Worm (Caenorhabditis elegans) whole organism, L4 larva: Measurements from ENCODE around the gene scl-3.

Source experiments
- ceh-28 ChIP-seq: fragments of 150-350 bp; optimal IDR thresholded peaks from 2 replicates; lab custom pipeline; 2014; ENCODE audit warnings: missing biosample characterization, missing genetic modification reagents, missing genetic modification characterization
- daf-19 ChIP-seq: fragments of 200-800 bp; sonication (Bioruptor generic); conservative IDR thresholded peaks from 2 replicates; pipeline ENCODE4 v1.3.6; 2022; ENCODE audit warnings: missing genetic modification characterization, missing compliant biosample characterization
- dmd-8 ChIP-seq: fragments of 200-800 bp; sonication (Bioruptor generic); IDR thresholded peaks from 2 replicates; pipeline ENCODE4 v1.3.6; 2022; ENCODE audit warnings: missing genetic modification characterization, missing compliant biosample characterization
- lin-13 ChIP-seq: fragments of 150-350 bp; optimal IDR thresholded peaks from 2 replicates; lab custom pipeline; 2014; ENCODE audit warnings: missing biosample characterization, missing genetic modification reagents, missing genetic modification characterization
- lin-15B ChIP-seq: fragments of 150-350 bp; sonication (generic microtip); optimal IDR thresholded peaks from 3 replicates; lab custom pipeline; 2014; ENCODE audit warnings: missing biosample characterization, missing genetic modification characterization
- lsy-2 ChIP-seq, 2 experiments: fragments of 150-350 bp in 1 of 2; sonication (generic microtip) in 1 of 2; optimal IDR thresholded peaks; 2 replicates each; lab custom pipeline; 2014 to 2017; ENCODE audit warnings: missing biosample characterization in 2 of 2, missing genetic modification characterization in 2 of 2
- mdt-29 ChIP-seq: fragments of 200-800 bp; sonication (Bioruptor generic); IDR thresholded peaks from 2 replicates; pipeline ENCODE4 v1.3.6; 2022; ENCODE audit warnings: missing genetic modification reagents, missing genetic modification characterization, missing compliant biosample characterization
- mes-2 ChIP-seq: sonication (generic microtip); optimal IDR thresholded peaks from 2 replicates; lab custom pipeline; 2016; ENCODE audit warnings: missing genotype, mild to moderate bottlenecking, missing genetic modification characterization, missing compliant biosample characterization; ENCODE audit not compliant: poor library complexity, severe bottlenecking
- nhr-28 ChIP-seq: fragments of 150-350 bp; optimal IDR thresholded peaks from 2 replicates; lab custom pipeline; 2014; ENCODE audit warnings: missing biosample characterization, missing genetic modification characterization
- pha-4 ChIP-seq, 2 experiments: fragments of 150-350 bp in 1 of 2; fragments of 200-800 bp in 1 of 2; sonication (Bioruptor generic) in 1 of 2; IDR thresholded peaks in 1 of 2; optimal IDR thresholded peaks in 1 of 2; 2 replicates each; pipeline versions ENCODE4 v1.3.6 to Lab custom; 2014 to 2022; ENCODE audit warnings: missing genetic modification characterization in 2 of 2, missing genetic modification reagents in 2 of 2, missing biosample characterization in 1 of 2, missing compliant biosample characterization in 1 of 2
- php-3 ChIP-seq: fragments of 200-800 bp; sonication (Bioruptor generic); IDR thresholded peaks from 2 replicates; pipeline ENCODE4 v1.3.6; 2022; ENCODE audit warnings: missing genetic modification reagents, missing genetic modification characterization, missing compliant biosample characterization
- skn-1 ChIP-seq: fragments of 150-350 bp; optimal IDR thresholded peaks from 2 replicates; lab custom pipeline; 2014; ENCODE audit warnings: missing biosample characterization, missing genetic modification characterization
- zag-1 ChIP-seq: fragments of 150-350 bp; optimal IDR thresholded peaks from 2 replicates; lab custom pipeline; 2014; ENCODE audit warnings: missing biosample characterization, missing genetic modification characterization
- zfp-2 ChIP-seq: sonication (generic microtip); optimal IDR thresholded peaks from 2 replicates; lab custom pipeline; 2016; ENCODE audit warnings: mild to moderate bottlenecking, missing genetic modification characterization, missing compliant biosample characterization

DNA sequence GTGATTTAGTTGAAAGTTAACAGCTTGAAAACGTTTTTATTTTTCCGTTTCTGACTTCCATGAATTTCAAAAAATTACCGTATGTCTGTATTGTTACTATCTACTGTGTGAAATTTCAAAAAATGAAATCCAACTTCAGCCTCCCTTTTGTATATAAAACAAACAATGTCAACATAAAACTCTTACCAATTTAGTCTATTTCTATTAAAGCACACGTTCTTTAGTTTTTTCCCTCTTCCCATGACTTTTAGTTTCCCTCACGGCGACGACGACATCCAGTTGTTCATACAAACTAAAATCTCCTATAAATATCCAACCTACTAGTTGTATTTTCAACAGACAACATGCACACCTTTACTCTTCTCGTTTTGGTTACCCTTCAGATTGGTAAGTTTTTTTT, at the start of gene scl-3:
- TF ChIP-seq zag-1 (tag; lab: Kevin White, UChicago) (no peak), lin-13 (GFP tag; lab: Kevin White, UChicago) (no peak), skn-1 (tag; lab: Kevin White, UChicago) (no peak), ceh-28 (tag; lab: Kevin White, UChicago) (no peak), lsy-2 (tag; optimal IDR thresholded peaks at IDR 0.05; lab: Kevin White, UChicago) (no peak), zfp-2 (tag; lab: Kevin White, UChicago) (no peak), nhr-28 (tag; lab: Kevin White, UChicago) (no peak), dmd-8 (GFP tag; lab: Robert Waterston, UW) (no peak), php-3 (GFP tag; lab: Robert Waterston, UW) (no peak), mes-2 (tag; lab: Kevin White, UChicago) (no peak), lin-15B (no peak), daf-19 (GFP tag; lab: Robert Waterston, UW) (no peak), pha-4 (GFP tag; IDR thresholded peaks at IDR 0.05; lab: Robert Waterston, UW) (no peak), pha-4 (tag; optimal IDR thresholded peaks at IDR 0.05; lab: Kevin White, UChicago) (no peak), mdt-29 (GFP tag; lab: Robert Waterston, UW) (no peak)
